Worm (Caenorhabditis elegans) whole organism, L1 larva: ENCODE results near the gene srh-184.

Source experiments
- irx-1 ChIP-seq: sonication (generic microtip); optimal IDR thresholded peaks from 2 replicates; lab custom pipeline; 2016; ENCODE audit warnings: missing genetic modification characterization, missing compliant biosample characterization
- mep-1 ChIP-seq: fragments of 150-350 bp; optimal IDR thresholded peaks from 2 replicates; lab custom pipeline; 2014; ENCODE audit warnings: missing biosample characterization, missing genetic modification characterization
- nhr-11 ChIP-seq: fragments of 150-350 bp; optimal IDR thresholded peaks from 2 replicates; lab custom pipeline; 2014; ENCODE audit warnings: missing biosample characterization, missing genetic modification characterization
- nhr-19 ChIP-seq: fragments of 200-800 bp; sonication (Bioruptor generic); conservative IDR thresholded peaks from 2 replicates; pipeline ENCODE4 v1.3.6; 2022; ENCODE audit warnings: missing genetic modification characterization, missing compliant biosample characterization
- rnt-1 ChIP-seq: sonication (generic microtip); optimal IDR thresholded peaks from 2 replicates; lab custom pipeline; 2016; ENCODE audit warnings: mild to moderate bottlenecking, missing genetic modification characterization, moderate library complexity, missing compliant biosample characterization
- snpc-4 ChIP-seq: fragments of 150-350 bp; optimal IDR thresholded peaks from 2 replicates; lab custom pipeline; 2014; ENCODE audit warnings: missing biosample characterization, missing genetic modification characterization
- sptf-1 ChIP-seq: fragments of 150-350 bp; optimal IDR thresholded peaks from 2 replicates; lab custom pipeline; 2014; ENCODE audit warnings: missing biosample characterization, missing genetic modification characterization
- tlp-1 ChIP-seq: fragments of 150-350 bp; optimal IDR thresholded peaks from 2 replicates; lab custom pipeline; 2014; ENCODE audit warnings: missing biosample characterization, missing genetic modification characterization
- unc-86 ChIP-seq: sonication (generic microtip); optimal IDR thresholded peaks from 2 replicates; lab custom pipeline; 2016; ENCODE audit warnings: missing genetic modification characterization, missing compliant biosample characterization
- ztf-11 ChIP-seq, 2 experiments: sonication (generic microtip); optimal IDR thresholded peaks; 2 replicates each; lab custom pipeline; 2016 to 2017; ENCODE audit warnings: missing genetic modification characterization in 2 of 2, missing biosample characterization in 1 of 2, missing compliant biosample characterization in 1 of 2

DNA sequence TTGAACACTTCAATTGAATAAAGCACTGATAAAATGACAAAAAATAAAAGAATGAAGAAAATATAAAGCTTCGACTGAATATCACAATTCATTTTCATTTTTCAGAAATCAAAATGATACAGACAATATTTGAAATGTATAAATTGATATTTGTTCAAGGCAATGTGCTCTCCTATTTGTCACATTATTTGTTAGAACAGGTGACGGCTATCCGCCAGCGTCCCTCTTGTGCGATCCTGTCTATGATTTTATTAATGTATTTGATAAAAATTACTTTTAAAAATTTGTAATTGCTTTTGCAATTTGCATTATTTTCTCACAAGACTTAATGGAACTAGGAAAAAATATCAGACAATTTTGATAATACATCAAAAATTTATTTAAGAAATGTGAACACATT, 43.9 kb downstream of the srh-184 start, which contains the start of gene F28H7.7:
- no peak for TF ChIP-seq rnt-1
- TF ChIP-seq ztf-11 (tag; optimal IDR thresholded peaks at IDR 0.05; lab: Kevin White, UChicago), result no peak
- no peak for TF ChIP-seq sptf-1 (tag; lab: Kevin White, UChicago)
- no peak for TF ChIP-seq nhr-19
- no peak for TF ChIP-seq nhr-11 (tag; lab: Kevin White, UChicago)
- TF ChIP-seq unc-86 (tag; lab: Kevin White, UChicago), result no peak
- TF ChIP-seq tlp-1 (tag; lab: Kevin White, UChicago), result no peak
- no peak for TF ChIP-seq snpc-4
- no peak for TF ChIP-seq irx-1
- TF ChIP-seq mep-1, result no peak
